Worm (Caenorhabditis elegans) whole organism, late embryonic: ENCODE measurements around the gene mig-2.

Experiments
- ceh-2 ChIP-seq: sonication (generic microtip); optimal IDR thresholded peaks from 2 replicates; lab custom pipeline; 2016; ENCODE audit warnings: missing genotype, missing genetic modification characterization, missing compliant biosample characterization
- che-1 ChIP-seq: sonication (generic microtip); optimal IDR thresholded peaks from 2 replicates; lab custom pipeline; 2016; ENCODE audit warnings: mild to moderate bottlenecking, missing genetic modification characterization, missing compliant biosample characterization
- dve-1 ChIP-seq: sonication (generic microtip); optimal IDR thresholded peaks from 2 replicates; lab custom pipeline; 2017; ENCODE audit warnings: antibody characterized with exemption, mild to moderate bottlenecking, missing genetic modification characterization, missing compliant biosample characterization
- hlh-6 ChIP-seq: sonication (generic microtip); optimal IDR thresholded peaks from 2 replicates; lab custom pipeline; 2016; ENCODE audit warnings: missing genotype, missing genetic modification characterization, missing compliant biosample characterization
- nhr-11 ChIP-seq: fragments of 150-350 bp; optimal IDR thresholded peaks from 2 replicates; lab custom pipeline; 2014; ENCODE audit warnings: missing biosample characterization, missing genetic modification characterization
- syd-9 ChIP-seq: sonication (generic microtip); optimal IDR thresholded peaks from 2 replicates; lab custom pipeline; 2016; ENCODE audit warnings: mild to moderate bottlenecking, missing genetic modification characterization, moderate library complexity, missing compliant biosample characterization

DNA sequence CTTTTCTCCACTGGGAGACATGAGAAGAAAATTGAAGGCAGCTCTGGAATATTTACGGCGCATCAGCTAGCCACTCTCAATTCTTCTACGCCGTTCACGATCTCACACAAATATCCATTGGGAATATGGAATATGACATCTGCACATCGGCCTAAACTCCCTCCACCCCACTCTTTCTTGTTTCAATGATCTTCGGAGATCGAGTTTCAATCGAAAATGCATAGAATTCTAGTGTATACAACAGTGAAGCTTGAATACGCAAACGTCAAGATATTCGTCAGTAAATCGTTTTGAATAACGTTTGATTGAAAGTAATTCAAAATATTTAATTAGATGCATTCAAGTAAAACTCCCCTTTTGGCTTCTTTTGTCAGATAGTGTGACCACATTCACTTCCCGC, 3.4 kb downstream of the mig-2 start:
- TF ChIP-seq dve-1 (tag; lab: Kevin White, UChicago) (no peak), ceh-2 (no peak), che-1 (no peak), syd-9 (tag; lab: Kevin White, UChicago) (no peak), nhr-11 (no peak), hlh-6 (no peak)
